Worm (Caenorhabditis elegans) whole organism, early embryonic: ENCODE data around the gene T21B10.4.

Experiments
- aly-1 ChIP-seq: sonication (generic microtip); optimal IDR thresholded peaks from 2 replicates; lab custom pipeline; 2016; ENCODE audit warnings: missing genetic modification characterization, missing compliant biosample characterization
- ama-1 ChIP-seq: fragments of 150-350 bp; optimal IDR thresholded peaks from 2 replicates; lab custom pipeline; 2014
- ceh-13 ChIP-seq: fragments of 200-800 bp; sonication (Bioruptor generic); optimal IDR thresholded peaks from 2 replicates; lab custom pipeline; 2018; ENCODE audit warnings: mild to moderate bottlenecking, missing genetic modification characterization, missing compliant biosample characterization
- ets-7 ChIP-seq: sonication (generic microtip); optimal IDR thresholded peaks from 2 replicates; lab custom pipeline; 2016; ENCODE audit warnings: missing genotype, missing genetic modification characterization, missing compliant biosample characterization
- hnd-1 ChIP-seq: sonication (generic microtip); optimal IDR thresholded peaks from 2 replicates; lab custom pipeline; 2016; ENCODE audit warnings: missing genetic modification characterization, missing compliant biosample characterization
- scrt-1 ChIP-seq: fragments of 200-800 bp; sonication (Bioruptor generic); IDR thresholded peaks from 2 replicates; pipeline ENCODE4 v1.3.6; 2022; ENCODE audit warnings: missing genetic modification characterization, missing compliant biosample characterization
- tbx-11 ChIP-seq: fragments of 200-800 bp; sonication (Bioruptor generic); IDR thresholded peaks from 2 replicates; pipeline ENCODE4 v1.3.6; 2022; ENCODE audit warnings: missing genetic modification characterization, missing compliant biosample characterization

- TF ChIP-seq tbx-11 (GFP tag; lab: Robert Waterston, UW) (no peak), scrt-1 (GFP tag; lab: Robert Waterston, UW) (no peak), aly-1 (no peak), hnd-1 (tag; lab: Kevin White, UChicago) (no peak), ets-7 (tag; lab: Kevin White, UChicago) (no peak), ama-1 (no peak), ceh-13 (GFP tag; lab: Kevin White, UChicago) (no peak)
Observed at ce11 chrII:8895895-8896294, 44.8 kb upstream of the T21B10.4 start.
